Worm (Caenorhabditis elegans) whole organism, L4/young adult: ENCODE measurements around the gene decr-1.3.

Experiments used
- dao-5 ChIP-seq: sonication (generic microtip); optimal IDR thresholded peaks from 2 replicates; lab custom pipeline; 2016; ENCODE audit warnings: missing genotype, missing genetic modification characterization, moderate library complexity, missing compliant biosample characterization
- him-1 ChIP-seq: sonication (generic microtip); optimal IDR thresholded peaks from 2 replicates; lab custom pipeline; 2016; ENCODE audit warnings: missing genotype, missing genetic modification reagents, missing genetic modification characterization, missing compliant biosample characterization

DNA sequence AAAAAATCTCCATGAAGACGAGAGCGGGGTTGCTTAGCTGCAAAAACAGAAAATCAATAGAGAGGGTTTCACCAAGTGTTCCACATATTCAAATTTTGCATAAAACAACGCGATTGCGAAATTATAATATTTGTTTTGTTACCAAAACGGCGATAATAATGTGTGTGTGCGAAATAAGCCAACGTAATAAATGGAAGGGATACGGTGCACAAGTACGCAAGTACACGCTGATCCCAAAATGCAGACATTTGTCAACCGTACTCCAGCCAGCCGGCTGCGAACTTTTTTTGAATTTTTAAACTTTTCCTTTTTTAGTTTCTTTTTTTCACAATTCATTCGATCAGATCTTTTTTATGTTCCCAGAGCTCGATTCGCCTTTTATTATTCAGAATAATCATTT lies 48.5 kb downstream of the decr-1.3 start, which contains the start of gene ire-1:
- no peak for TF ChIP-seq dao-5 (tag; lab: Kevin White, UChicago)
- no peak for TF ChIP-seq him-1 (tag; lab: Kevin White, UChicago)
